Fruit fly (Drosophila melanogaster) whole organism, embryonic: ENCODE results near the gene LysB.

Experiments used
- Ada2b ChIP-seq: fragments of 200-800 bp; sonication (Bioruptor generic); IDR thresholded peaks from 2 replicates; pipeline ENCODE4 v1.3.6; 2022; ENCODE audit warnings: missing biosample characterization, missing genetic modification characterization
- Bgb ChIP-seq: fragments of 200-800 bp; sonication (Bioruptor generic); IDR thresholded peaks from 2 replicates; pipeline ENCODE4 v1.3.6; 2022; ENCODE audit warnings: missing biosample characterization, missing genetic modification characterization; ENCODE audit not compliant: partially characterized antibody
- CG12236 ChIP-seq: fragments of 200-800 bp; sonication (Bioruptor generic); optimal IDR thresholded peaks from 2 replicates; lab custom pipeline; 2016; ENCODE audit warnings: missing biosample characterization, missing genetic modification characterization
- CG12391 ChIP-seq: fragments of 200-800 bp; sonication (Bioruptor generic); optimal IDR thresholded peaks from 3 replicates; lab custom pipeline; 2018; ENCODE audit warnings: missing biosample characterization, mild to moderate bottlenecking, missing genetic modification characterization, moderate library complexity
- CG12744 ChIP-seq: fragments of 200-800 bp; sonication (Bioruptor generic); optimal IDR thresholded peaks from 2 replicates; lab custom pipeline; 2016; ENCODE audit warnings: missing biosample characterization, missing genetic modification characterization
- CG12769 ChIP-seq: fragments of 200-800 bp; sonication (Bioruptor generic); optimal IDR thresholded peaks from 2 replicates; lab custom pipeline; 2019; ENCODE audit warnings: missing biosample characterization, mild to moderate bottlenecking, missing genetic modification characterization, moderate library complexity
- CG13123 ChIP-seq: fragments of 200-800 bp; sonication (Bioruptor generic); optimal IDR thresholded peaks from 2 replicates; lab custom pipeline; 2016; ENCODE audit warnings: missing biosample characterization, missing genetic modification characterization
- CG14014 ChIP-seq: fragments of 200-800 bp; sonication (Bioruptor generic); IDR thresholded peaks from 2 replicates; pipeline ENCODE4 v1.3.6; 2022; ENCODE audit warnings: missing biosample characterization, missing genetic modification characterization
- CG16813 ChIP-seq: fragments of 200-800 bp; sonication (Bioruptor generic); IDR thresholded peaks from 3 replicates; pipeline ENCODE4 v1.3.6; 2022; ENCODE audit warnings: missing biosample characterization, missing genetic modification characterization; ENCODE audit not compliant: partially characterized antibody
- CG17359 ChIP-seq: fragments of 200-800 bp; sonication (Bioruptor generic); optimal IDR thresholded peaks from 3 replicates; lab custom pipeline; 2018; ENCODE audit warnings: missing biosample characterization, mild to moderate bottlenecking, missing genetic modification characterization, moderate library complexity
- CG17829 ChIP-seq: fragments of 200-800 bp; optimal IDR thresholded peaks from 2 replicates; lab custom pipeline; 2019; ENCODE audit warnings: missing biosample characterization, mild to moderate bottlenecking, missing genetic modification characterization, moderate library complexity
- CG18764 ChIP-seq: fragments of 200-800 bp; sonication (Bioruptor generic); optimal IDR thresholded peaks from 3 replicates; lab custom pipeline; 2016; ENCODE audit warnings: missing biosample characterization, missing genetic modification characterization
- CG30020 ChIP-seq: fragments of 200-800 bp; optimal IDR thresholded peaks from 2 replicates; lab custom pipeline; 2019; ENCODE audit warnings: missing biosample characterization, mild to moderate bottlenecking, missing genetic modification characterization, moderate library complexity
- CG3065 ChIP-seq: fragments of 200-800 bp; sonication (Bioruptor generic); optimal IDR thresholded peaks from 2 replicates; lab custom pipeline; 2016; ENCODE audit warnings: missing biosample characterization, missing genetic modification characterization
- CG32532 ChIP-seq: fragments of 200-800 bp; sonication (Bioruptor generic); IDR thresholded peaks from 2 replicates; pipeline ENCODE4 v1.3.6; 2022; ENCODE audit warnings: missing biosample characterization, missing genetic modification characterization
- CG3847 ChIP-seq: fragments of 200-800 bp; sonication (Bioruptor generic); IDR thresholded peaks from 2 replicates; pipeline ENCODE4 v1.3.6; 2022; ENCODE audit warnings: missing biosample characterization, missing genetic modification characterization
- CG4424 ChIP-seq: fragments of 200-800 bp; sonication (Bioruptor generic); optimal IDR thresholded peaks from 3 replicates; lab custom pipeline; 2016; ENCODE audit warnings: missing biosample characterization, missing genetic modification characterization
- CG7928 ChIP-seq: fragments of 200-800 bp; sonication (Bioruptor generic); optimal IDR thresholded peaks from 2 replicates; lab custom pipeline; 2017; ENCODE audit warnings: missing biosample characterization, mild to moderate bottlenecking, missing genetic modification characterization
- CG9932 ChIP-seq: fragments of 200-800 bp; sonication (Bioruptor generic); IDR thresholded peaks from 2 replicates; pipeline ENCODE4 v1.3.6; 2022; ENCODE audit warnings: missing biosample characterization, missing genetic modification characterization
- CHES-1-like ChIP-seq: fragments of 200-800 bp; sonication (Bioruptor generic); optimal IDR thresholded peaks from 2 replicates; lab custom pipeline; 2016; ENCODE audit warnings: missing biosample characterization, missing genetic modification characterization
- D19B ChIP-seq: fragments of 200-800 bp; sonication (Bioruptor generic); optimal IDR thresholded peaks from 2 replicates; lab custom pipeline; 2017; ENCODE audit warnings: missing biosample characterization, mild to moderate bottlenecking, missing genetic modification characterization
- Drgx ChIP-seq: fragments of 200-800 bp; sonication (Bioruptor generic); IDR thresholded peaks from 2 replicates; pipeline ENCODE4 v1.3.6; 2022; ENCODE audit warnings: missing biosample characterization, missing genetic modification characterization
- Gsc ChIP-seq: fragments of 200-800 bp; sonication (Bioruptor generic); IDR thresholded peaks from 2 replicates; pipeline ENCODE4 v1.3.6; 2022; ENCODE audit warnings: missing biosample characterization, missing genetic modification characterization
- H15 ChIP-seq: fragments of 200-800 bp; sonication (Bioruptor generic); IDR thresholded peaks from 3 replicates; pipeline ENCODE4 v1.3.6; 2022; ENCODE audit warnings: missing biosample characterization, missing genetic modification characterization
- MTF-1 ChIP-seq: fragments of 200-800 bp; sonication (Bioruptor generic); optimal IDR thresholded peaks from 2 replicates; lab custom pipeline; 2018; ENCODE audit warnings: missing biosample characterization, mild to moderate bottlenecking, missing genetic modification characterization, borderline replicate concordance
- Meics ChIP-seq: fragments of 200-800 bp; sonication (Bioruptor generic); optimal IDR thresholded peaks from 2 replicates; lab custom pipeline; 2017; ENCODE audit warnings: missing biosample characterization, mild to moderate bottlenecking, missing genetic modification characterization
- NC2β ChIP-seq: fragments of 200-800 bp; sonication (Bioruptor generic); optimal IDR thresholded peaks from 2 replicates; lab custom pipeline; 2016; ENCODE audit warnings: missing biosample characterization, missing genetic modification characterization
- Nf-YB ChIP-seq: fragments of 200-800 bp; sonication (Bioruptor generic); optimal IDR thresholded peaks from 3 replicates; lab custom pipeline; 2019; ENCODE audit warnings: missing biosample characterization, mild to moderate bottlenecking, missing genetic modification characterization, moderate library complexity
- Ptx1 ChIP-seq: fragments of 200-800 bp; sonication (Bioruptor generic); IDR thresholded peaks from 2 replicates; pipeline ENCODE4 v1.3.6; 2022; ENCODE audit warnings: missing biosample characterization, missing genetic modification characterization
- Rfx ChIP-seq: fragments of 200-800 bp; sonication (Bioruptor generic); IDR thresholded peaks from 2 replicates; pipeline ENCODE4 v1.3.6; 2022; ENCODE audit warnings: missing biosample characterization, missing genetic modification characterization
- Sry-β ChIP-seq: fragments of 200-800 bp; sonication (Bioruptor generic); optimal IDR thresholded peaks from 2 replicates; lab custom pipeline; 2018; ENCODE audit warnings: missing biosample characterization, mild to moderate bottlenecking, missing genetic modification characterization, moderate library complexity
- br ChIP-seq: fragments of >200 bp; optimal IDR thresholded peaks from 2 replicates; lab custom pipeline; 2017
- chm ChIP-seq: fragments of 200-800 bp; sonication (Bioruptor generic); IDR thresholded peaks from 2 replicates; pipeline ENCODE4 v1.3.6; 2022; ENCODE audit warnings: missing biosample characterization, missing genetic modification characterization
- corto ChIP-seq: fragments of 200-800 bp; sonication (Bioruptor generic); optimal IDR thresholded peaks from 2 replicates; lab custom pipeline; 2016; ENCODE audit warnings: missing biosample characterization, mild to moderate bottlenecking, missing genetic modification characterization, moderate library complexity
- crol ChIP-seq: fragments of 200-800 bp; sonication (Bioruptor generic); IDR thresholded peaks from 2 replicates; pipeline ENCODE4 v1.3.6; 2022; ENCODE audit warnings: missing biosample characterization, missing genetic modification characterization
- crp ChIP-seq, 2 experiments: fragments of 200-800 bp; sonication (Bioruptor generic); optimal IDR thresholded peaks; 2 replicates in 1 of 2; 3 replicates in 1 of 2; lab custom pipeline; 2017; ENCODE audit warnings: missing biosample characterization in 2 of 2, missing genetic modification characterization in 2 of 2, mild to moderate bottlenecking in 1 of 2, moderate library complexity in 1 of 2
- dmrt11E ChIP-seq: fragments of 200-800 bp; sonication (Bioruptor generic); optimal IDR thresholded peaks from 3 replicates; lab custom pipeline; 2018; ENCODE audit warnings: missing biosample characterization, mild to moderate bottlenecking, missing genetic modification characterization, moderate library complexity
- dmrt99B ChIP-seq: fragments of 200-800 bp; sonication (Bioruptor generic); optimal IDR thresholded peaks from 2 replicates; lab custom pipeline; 2018; ENCODE audit warnings: missing biosample characterization, mild to moderate bottlenecking, missing genetic modification characterization, moderate library complexity
- fd3F ChIP-seq: fragments of 200-800 bp; sonication (Bioruptor generic); optimal IDR thresholded peaks from 2 replicates; lab custom pipeline; 2018; ENCODE audit warnings: missing biosample characterization, mild to moderate bottlenecking, missing genetic modification characterization, moderate library complexity
- hb ChIP-seq: fragments of 200-800 bp; sonication (Bioruptor generic); IDR thresholded peaks from 3 replicates; pipeline ENCODE4 v1.3.6; 2022; ENCODE audit warnings: missing biosample characterization, missing genetic modification characterization; ENCODE audit not compliant: partially characterized antibody
- jing ChIP-seq: fragments of 200-800 bp; sonication (Bioruptor generic); optimal IDR thresholded peaks from 2 replicates; lab custom pipeline; 2018; ENCODE audit warnings: missing biosample characterization, mild to moderate bottlenecking, missing genetic modification characterization
- lab ChIP-seq: fragments of 200-800 bp; sonication (Bioruptor generic); optimal IDR thresholded peaks from 3 replicates; lab custom pipeline; 2017; ENCODE audit warnings: missing biosample characterization, missing genetic modification characterization, mild to moderate bottlenecking, moderate library complexity, missing genetic modification reagents
- lola ChIP-seq, 3 experiments: fragments of >200 bp in 2 of 3; fragments of 200-800 bp in 1 of 3; sonication (Bioruptor generic) in 1 of 3; optimal IDR thresholded peaks; 2 replicates each; lab custom pipeline; 2017 to 2019; ENCODE audit warnings: missing biosample characterization in 3 of 3, missing genetic modification characterization in 3 of 3, mild to moderate bottlenecking in 1 of 3, moderate library complexity in 1 of 3
- pum ChIP-seq: fragments of 200-800 bp; sonication (Bioruptor generic); optimal IDR thresholded peaks from 2 replicates; lab custom pipeline; 2016; ENCODE audit warnings: missing biosample characterization, missing genetic modification characterization
- schlank ChIP-seq: fragments of 200-800 bp; sonication (Bioruptor generic); optimal IDR thresholded peaks from 2 replicates; lab custom pipeline; 2018; ENCODE audit warnings: missing biosample characterization, mild to moderate bottlenecking, missing genetic modification characterization
- sisA ChIP-seq: fragments of 200-800 bp; sonication (Bioruptor generic); IDR thresholded peaks from 2 replicates; pipeline ENCODE4 v1.3.6; 2022; ENCODE audit warnings: missing biosample characterization, missing genetic modification characterization
- toy ChIP-seq: fragments of 200-800 bp; sonication (Bioruptor generic); IDR thresholded peaks from 2 replicates; pipeline ENCODE4 v1.3.6; 2022; ENCODE audit warnings: missing biosample characterization, missing genetic modification characterization
- wor ChIP-seq: fragments of 200-800 bp; sonication (Bioruptor generic); IDR thresholded peaks from 2 replicates; pipeline ENCODE4 v1.3.6; 2022; ENCODE audit warnings: missing biosample characterization, missing genetic modification characterization
- z ChIP-seq: fragments of 200-800 bp; sonication (Bioruptor generic); IDR thresholded peaks from 3 replicates; pipeline ENCODE4 v1.3.6; 2022; ENCODE audit warnings: missing biosample characterization, missing genetic modification characterization
- zf30C ChIP-seq: fragments of 200-800 bp; sonication (Bioruptor generic); optimal IDR thresholded peaks from 3 replicates; lab custom pipeline; 2018; ENCODE audit warnings: missing biosample characterization, mild to moderate bottlenecking, missing genetic modification characterization

Gene LysB

dm6 chr3L:1203855-1204431 lies 3.2 kb upstream of the LysB start (continued):
- TF ChIP-seq dmrt99B (no peak), Drgx (GFP tag; lab: Robert Waterston, UW) (0 out of 2 replicates have a peak, but pooled peaks have one; percentile 28), NC2β (GFP tag; lab: Kevin White, UChicago) (no peak), CHES-1-like (no peak), CG7928 (GFP tag; lab: Kevin White, UChicago) (no peak), br (no peak), Ptx1 (GFP tag; lab: Robert Waterston, UW) (peak; percentile 7; the same call in 1 of the 2 replicates), CG14014 (peak; percentile 8; the same call in 1 of the 2 replicates), CG18764 (GFP tag; lab: Kevin White, UChicago) (no peak), lab (GFP tag; lab: Kevin White, UChicago) (peak; percentile 26), jing (no peak), dmrt11E (no peak), zf30C (GFP tag; lab: Kevin White, UChicago) (no peak), chm (0 out of 2 replicates have a peak, but pooled peaks have one; percentile 29), schlank (tag; lab: Kevin White, UChicago) (no peak), CG17829 (tag; lab: Kevin White, UChicago) (no peak), Bgb (GFP tag; lab: Robert Waterston, UW) (no peak), lola (GFP tag; optimal IDR thresholded peaks at IDR 0.05; lab: Kevin White, UChicago) (no peak), MTF-1 (GFP tag; lab: Kevin White, UChicago) (no peak), wor (GFP tag; lab: Robert Waterston, UW) (no peak), pum (GFP tag; lab: Kevin White, UChicago) (no peak), toy (GFP tag; lab: Robert Waterston, UW) (0 out of 2 replicates have a peak, but pooled peaks have one; percentile 14), Meics (GFP tag; lab: Kevin White, UChicago) (peak; percentile 12), CG12769 (tag; lab: Kevin White, UChicago) (no peak), CG17359 (tag; lab: Kevin White, UChicago) (no peak), fd3F (GFP tag; lab: Kevin White, UChicago) (no peak), Sry-β (no peak), sisA (GFP tag; lab: Robert Waterston, UW) (0 out of 2 replicates have a peak, but pooled peaks have one; percentile 24), D19B (GFP tag; lab: Kevin White, UChicago) (no peak), CG9932 (GFP tag; lab: Robert Waterston, UW) (no peak), CG13123 (GFP tag; lab: Kevin White, UChicago) (no peak), CG30020 (tag; lab: Kevin White, UChicago) (no peak), CG32532 (peak; percentile 62), CG12391 (no peak), corto (GFP tag; lab: Kevin White, UChicago) (no peak), hb (GFP tag; lab: Robert Waterston, UW) (no peak), Rfx (peak; percentile 58), CG12744 (GFP tag; lab: Kevin White, UChicago) (no peak), crol (no peak), crp (GFP tag; optimal IDR thresholded peaks at IDR 0.05; lab: Kevin White, UChicago) (peak in 1 of 2 experiments; percentile 36), Ada2b (GFP tag; lab: Robert Waterston, UW) (no peak), Nf-YB (GFP tag; lab: Kevin White, UChicago) (no peak), CG3847 (GFP tag; lab: Robert Waterston, UW) (peak; percentile 29; the same call in 1 of the 2 replicates), CG3065 (GFP tag; lab: Kevin White, UChicago) (no peak), CG16813 (GFP tag; lab: Robert Waterston, UW) (no peak), CG12236 (GFP tag; lab: Kevin White, UChicago) (no peak), Gsc (no peak), z (GFP tag; lab: Robert Waterston, UW) (peak; percentile 87), H15 (no peak), CG4424 (GFP tag; lab: Kevin White, UChicago) (no peak)
